Worm (Caenorhabditis elegans): Measurements from ENCODE around the gene clec-183.

The clec-183 gene

DNA sequence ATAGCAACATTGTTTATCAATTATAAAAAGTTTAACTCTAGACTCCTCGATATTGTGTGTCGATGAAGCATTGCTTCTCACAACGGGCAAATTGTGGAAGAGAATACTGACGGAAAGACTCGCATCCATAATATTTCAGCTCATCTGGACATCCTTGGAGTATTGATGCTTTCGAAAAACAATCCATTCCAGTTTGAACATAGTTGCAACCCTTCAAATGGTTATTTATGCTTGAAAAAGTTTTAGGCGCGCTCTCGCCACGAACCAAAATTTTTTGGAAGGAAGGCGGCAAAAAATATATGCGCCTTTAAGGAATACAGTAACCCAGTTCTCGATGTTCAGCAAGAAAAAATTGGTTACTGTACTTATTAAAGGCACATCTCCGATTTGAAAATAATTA lies 5.3 kb upstream of the clec-183 start (continued):
- TF ChIP-seq bed-2 (GFP tag; IDR thresholded peaks at IDR 0.05) (no peak), Y53G8AR.9 (GFP tag; conservative IDR thresholded peaks at IDR 0.05) (0 out of 2 replicates have a peak, but pooled peaks have one; percentile 6), F39B2.1 (GFP tag; IDR thresholded peaks at IDR 0.05) (no peak), lir-1 (GFP tag; conservative IDR thresholded peaks at IDR 0.05) (no peak), ceh-58 (GFP tag; IDR thresholded peaks at IDR 0.05) (no peak), lin-54 (GFP tag; optimal IDR thresholded peaks at IDR 0.05) (peak; percentile 20), egl-44 (GFP tag; IDR thresholded peaks at IDR 0.05) (no peak), let-607 (tag; optimal IDR thresholded peaks at IDR 0.05) (peak in 1 of 2 experiments; percentile 21), ceh-91 (GFP tag; IDR thresholded peaks at IDR 0.05) (no peak), lin-35 (GFP tag; optimal IDR thresholded peaks at IDR 0.05) (peak in 1 of 3 experiments; percentile 36), dpl-1 (GFP tag; optimal IDR thresholded peaks at IDR 0.05) (no peak), ama-1 (optimal IDR thresholded peaks at IDR 0.05) (peak; percentile 66), ama-1 (GFP tag; optimal IDR thresholded peaks at IDR 0.05) (no peak), snpc-1.1 (tag; optimal IDR thresholded peaks at IDR 0.05; ENCODE audit: insufficient read depth) (no peak), aptf-2 (GFP tag; conservative IDR thresholded peaks at IDR 0.05) (no peak), B0019.2 (GFP tag; conservative IDR thresholded peaks at IDR 0.05) (no peak)

- TF ChIP-seq nfyb-1 (GFP tag; IDR thresholded peaks at IDR 0.05) (no peak), snpc-3.4 (tag; optimal IDR thresholded peaks at IDR 0.05) (no peak), Y95B8A.8 (GFP tag; IDR thresholded peaks at IDR 0.05) (no peak), madf-10 (tag; optimal IDR thresholded peaks at IDR 0.05) (no peak), nhr-120 (GFP tag; IDR thresholded peaks at IDR 0.05) (no peak), Y53G8AR.9 (GFP tag; conservative IDR thresholded peaks at IDR 0.05) (no peak), dpff-1 (tag; optimal IDR thresholded peaks at IDR 0.05) (no peak), xnd-1 (tag; optimal IDR thresholded peaks at IDR 0.05) (no peak), let-607 (tag; optimal IDR thresholded peaks at IDR 0.05) (no peak), aptf-3 (GFP tag; IDR thresholded peaks at IDR 0.05) (no peak), atf-7 (tag; optimal IDR thresholded peaks at IDR 0.05) (no peak), snpc-1.3 (tag; optimal IDR thresholded peaks at IDR 0.05; ENCODE audit: insufficient read depth) (no peak), ZK185.1 (tag; optimal IDR thresholded peaks at IDR 0.05; ENCODE audit: poor library complexity, severe bottlenecking) (no peak), F33H1.4 (GFP tag; IDR thresholded peaks at IDR 0.05) (no peak), nfya-1 (tag; optimal IDR thresholded peaks at IDR 0.05; ENCODE audit: borderline replicate concordance, insufficient read depth) (no peak), rpc-1 (optimal IDR thresholded peaks at IDR 0.05) (no peak), rpc-1 (tag; optimal IDR thresholded peaks at IDR 0.05) (no peak), madf-8 (GFP tag; conservative IDR thresholded peaks at IDR 0.05) (no peak), attf-5 (GFP tag; optimal IDR thresholded peaks at IDR 0.05) (no peak)
Observed at ce11 chrIV:9323989-9324506, 3.8 kb upstream of the clec-183 start, which contains the start of the genes nspg-11 and F49C12.15. TSS of gene nspg-11 (minus strand) at chrIV:9324089. TSS of gene F49C12.15 (plus strand) at chrIV:9324456.

- TF ChIP-seq hrde-1 (tag; optimal IDR thresholded peaks at IDR 0.05; ENCODE audit: borderline replicate concordance): no peak
- TF ChIP-seq Y56A3A.18 (GFP tag; IDR thresholded peaks at IDR 0.05): no peak
- TF ChIP-seq aptf-3 (GFP tag; IDR thresholded peaks at IDR 0.05): no peak
- TF ChIP-seq ceh-79 (tag; optimal IDR thresholded peaks at IDR 0.05): no peak
Observed at ce11 chrIV:9330755-9331154, 2.9 kb downstream of the clec-183 start, which contains the start of gene nspg-7.1. TSS of gene nspg-7.1 (minus strand) at chrIV:9330855.

Measured in whole organism, young adult.